Worm (Caenorhabditis elegans) whole organism, young adult: ENCODE results near the gene lron-4.

Experiments
- B0336.3 ChIP-seq: fragments of 200-800 bp; sonication (Bioruptor generic); IDR thresholded peaks from 2 replicates; pipeline ENCODE4 v1.3.6; 2022; ENCODE audit warnings: missing genetic modification characterization, missing compliant biosample characterization
- F22D6.2 ChIP-seq: sonication (generic microtip); optimal IDR thresholded peaks from 2 replicates; lab custom pipeline; 2016; ENCODE audit warnings: mild to moderate bottlenecking, missing genetic modification characterization, missing compliant biosample characterization
- F23B12.7 ChIP-seq: sonication (generic microtip); optimal IDR thresholded peaks from 2 replicates; lab custom pipeline; 2017; ENCODE audit warnings: missing genetic modification characterization, mild to moderate bottlenecking, missing compliant biosample characterization, antibody characterized with exemption, moderate library complexity; ENCODE audit not compliant: insufficient read depth
- F33H1.4 ChIP-seq: fragments of 200-800 bp; sonication (Bioruptor generic); IDR thresholded peaks from 2 replicates; pipeline ENCODE4 v1.3.6; 2022; ENCODE audit warnings: missing genetic modification reagents, missing genetic modification characterization, missing compliant biosample characterization
- F37B4.10 ChIP-seq: fragments of 200-800 bp; sonication (Bioruptor generic); IDR thresholded peaks from 2 replicates; pipeline ENCODE4 v1.3.6; 2022; ENCODE audit warnings: missing genetic modification characterization, missing compliant biosample characterization
- F52B5.7 ChIP-seq: sonication (generic microtip); optimal IDR thresholded peaks from 2 replicates; lab custom pipeline; 2016; ENCODE audit warnings: mild to moderate bottlenecking, missing genetic modification characterization, missing compliant biosample characterization
- K12H6.12 ChIP-seq: fragments of 200-800 bp; sonication (Bioruptor generic); optimal IDR thresholded peaks from 2 replicates; lab custom pipeline; 2018; ENCODE audit warnings: mild to moderate bottlenecking, missing genetic modification characterization, missing compliant biosample characterization
- T26A5.8 ChIP-seq: sonication (generic microtip); optimal IDR thresholded peaks from 2 replicates; lab custom pipeline; 2016; ENCODE audit warnings: missing genetic modification characterization, missing compliant biosample characterization
- Y53G8AR.9 ChIP-seq: fragments of 200-800 bp; sonication (Bioruptor generic); conservative IDR thresholded peaks from 2 replicates; pipeline ENCODE4 v1.3.6; 2022; ENCODE audit warnings: missing genetic modification reagents, missing genetic modification characterization, missing compliant biosample characterization
- ZK185.1 ChIP-seq: sonication (generic microtip); optimal IDR thresholded peaks from 2 replicates; lab custom pipeline; 2016; ENCODE audit warnings: mild to moderate bottlenecking, missing genetic modification characterization, missing compliant biosample characterization; ENCODE audit not compliant: poor library complexity, severe bottlenecking
- atf-7 ChIP-seq: sonication (generic microtip); optimal IDR thresholded peaks from 2 replicates; lab custom pipeline; 2017; ENCODE audit warnings: mild to moderate bottlenecking, missing genetic modification characterization, missing compliant biosample characterization
- attf-3 ChIP-seq: fragments of 200-800 bp; sonication (Bioruptor generic); conservative IDR thresholded peaks from 2 replicates; pipeline ENCODE4 v1.3.6; 2022; ENCODE audit warnings: missing genetic modification reagents, missing genetic modification characterization, missing compliant biosample characterization
- cebp-1 ChIP-seq, 2 experiments: fragments of 200-800 bp in 1 of 2; sonication (Bioruptor generic) in 1 of 2; sonication (generic microtip) in 1 of 2; IDR thresholded peaks in 1 of 2; optimal IDR thresholded peaks in 1 of 2; 2 replicates each; pipeline versions ENCODE4 v1.3.6 to Lab custom; 2017 to 2022; ENCODE audit warnings: missing compliant biosample characterization in 2 of 2, missing genetic modification characterization in 2 of 2, mild to moderate bottlenecking in 1 of 2, missing genetic modification reagents in 1 of 2, moderate library complexity in 1 of 2
- ceh-27 ChIP-seq: fragments of 200-800 bp; sonication (Bioruptor generic); optimal IDR thresholded peaks from 2 replicates; lab custom pipeline; 2018; ENCODE audit warnings: mild to moderate bottlenecking, missing genetic modification characterization, moderate library complexity, missing compliant biosample characterization
- chd-7 ChIP-seq: sonication (generic microtip); optimal IDR thresholded peaks from 2 replicates; lab custom pipeline; 2016; ENCODE audit warnings: mild to moderate bottlenecking, missing genetic modification characterization, moderate library complexity, missing compliant biosample characterization
- dox-1 ChIP-seq: fragments of 200-800 bp; sonication (Bioruptor generic); IDR thresholded peaks from 2 replicates; pipeline ENCODE4 v1.3.6; 2022; ENCODE audit warnings: missing genetic modification reagents, missing genetic modification characterization, missing compliant biosample characterization
- egl-44 ChIP-seq: fragments of 200-800 bp; sonication (Bioruptor generic); IDR thresholded peaks from 2 replicates; pipeline ENCODE4 v1.3.6; 2022; ENCODE audit warnings: missing genetic modification reagents, missing genetic modification characterization, missing compliant biosample characterization
- hmg-1.2 ChIP-seq: fragments of 200-800 bp; sonication (Bioruptor generic); IDR thresholded peaks from 2 replicates; pipeline ENCODE4 v1.3.6; 2022; ENCODE audit warnings: missing genetic modification reagents, missing genetic modification characterization, missing compliant biosample characterization
- let-526 ChIP-seq: fragments of 200-800 bp; sonication (Bioruptor generic); IDR thresholded peaks from 2 replicates; pipeline ENCODE4 v1.3.6; 2022; ENCODE audit warnings: missing genetic modification reagents, missing genetic modification characterization, missing compliant biosample characterization
- let-607 ChIP-seq, 2 experiments: fragments of 200-800 bp in 1 of 2; sonication (Bioruptor generic) in 1 of 2; sonication (generic microtip) in 1 of 2; optimal IDR thresholded peaks; 2 replicates each; lab custom pipeline; 2016 to 2018; ENCODE audit warnings: mild to moderate bottlenecking in 2 of 2, missing compliant biosample characterization in 2 of 2, missing genetic modification characterization in 2 of 2, moderate library complexity in 2 of 2, missing genotype in 1 of 2
- lin-35 ChIP-seq, 3 experiments: fragments of 150-350 bp in 2 of 3; sonication (generic microtip) in 1 of 3; optimal IDR thresholded peaks; 2 replicates each; lab custom pipeline; 2014 to 2018; ENCODE audit warnings: missing biosample characterization in 3 of 3, missing genetic modification characterization in 3 of 3, missing genetic modification reagents in 3 of 3
- lin-40 ChIP-seq: sonication (generic microtip); optimal IDR thresholded peaks from 2 replicates; lab custom pipeline; 2016; ENCODE audit warnings: missing genetic modification characterization, mild to moderate bottlenecking, missing compliant biosample characterization, missing genotype, missing genetic modification reagents
- nfya-1 ChIP-seq: sonication (generic microtip); optimal IDR thresholded peaks from 2 replicates; lab custom pipeline; 2017; ENCODE audit warnings: antibody characterized with exemption, missing compliant biosample characterization, missing genetic modification characterization, borderline replicate concordance; ENCODE audit not compliant: insufficient read depth
- nfya-2 ChIP-seq: fragments of 200-800 bp; sonication (Bioruptor generic); IDR thresholded peaks from 2 replicates; pipeline ENCODE4 v1.3.6; 2022; ENCODE audit warnings: missing genetic modification reagents, missing genetic modification characterization, missing compliant biosample characterization
- nfyb-1 ChIP-seq: fragments of 200-800 bp; sonication (Bioruptor generic); IDR thresholded peaks from 2 replicates; pipeline ENCODE4 v1.3.6; 2022; ENCODE audit warnings: missing genetic modification reagents, missing genetic modification characterization, missing compliant biosample characterization
- nhr-27 ChIP-seq: fragments of 200-800 bp; sonication (Bioruptor generic); optimal IDR thresholded peaks from 2 replicates; lab custom pipeline; 2018; ENCODE audit warnings: mild to moderate bottlenecking, missing genetic modification characterization, moderate library complexity, missing compliant biosample characterization
- repo-1 ChIP-seq: sonication (generic microtip); optimal IDR thresholded peaks from 2 replicates; lab custom pipeline; 2017; ENCODE audit warnings: mild to moderate bottlenecking, missing genetic modification characterization, missing compliant biosample characterization
- sea-2 ChIP-seq: fragments of 200-800 bp; sonication (Bioruptor generic); IDR thresholded peaks from 2 replicates; pipeline ENCODE4 v1.3.6; 2022; ENCODE audit warnings: missing genetic modification characterization, missing compliant biosample characterization
- snpc-1.3 ChIP-seq: sonication (generic microtip); optimal IDR thresholded peaks from 2 replicates; lab custom pipeline; 2017; ENCODE audit warnings: missing genetic modification characterization, mild to moderate bottlenecking, missing compliant biosample characterization, antibody characterized with exemption, moderate library complexity, missing genotype, missing genetic modification reagents; ENCODE audit not compliant: insufficient read depth
- tbp1 ChIP-seq: fragments of 200-800 bp; sonication (Bioruptor generic); optimal IDR thresholded peaks from 2 replicates; lab custom pipeline; 2018; ENCODE audit warnings: mild to moderate bottlenecking, missing genetic modification characterization, missing compliant biosample characterization
- zfh-2 ChIP-seq: fragments of 200-800 bp; sonication (Bioruptor generic); conservative IDR thresholded peaks from 2 replicates; pipeline ENCODE4 v1.3.6; 2022; ENCODE audit warnings: missing genetic modification reagents, missing genetic modification characterization, missing compliant biosample characterization
- ztf-22 ChIP-seq: fragments of 200-800 bp; sonication (Bioruptor generic); optimal IDR thresholded peaks from 2 replicates; lab custom pipeline; 2018; ENCODE audit warnings: mild to moderate bottlenecking, missing genetic modification characterization, moderate library complexity, missing compliant biosample characterization
- ztf-28 ChIP-seq: fragments of 200-800 bp; sonication (Bioruptor generic); IDR thresholded peaks from 2 replicates; pipeline ENCODE4 v1.3.6; 2022; ENCODE audit warnings: missing genetic modification reagents, missing genetic modification characterization, missing compliant biosample characterization

Gene lron-4

DNA sequence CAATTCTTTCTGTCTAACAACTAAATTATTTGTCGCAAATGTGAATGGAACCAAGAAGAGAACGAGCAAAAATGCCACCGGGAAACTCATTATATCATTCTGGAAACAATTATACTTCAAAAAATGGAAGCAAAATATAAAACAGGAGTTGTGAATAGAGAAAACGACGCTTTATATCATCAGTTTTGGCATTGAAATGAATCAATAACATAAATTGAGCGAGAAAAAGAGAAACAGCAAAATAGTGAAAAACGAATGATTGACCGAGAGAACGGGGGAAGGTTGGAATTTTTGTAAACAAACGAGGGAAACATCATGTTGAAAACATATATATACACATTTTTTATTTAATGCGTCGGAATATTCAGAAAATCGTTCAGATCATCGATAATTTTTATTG lies 24.9 kb upstream of the lron-4 start, which contains the start of gene ctns-1:
ctns-1 (minus strand) TSS at position 101 of the 400 bp plus-strand sequence.
- TF ChIP-seq F37B4.10 (GFP tag; lab: Robert Waterston, UW): no peak

DNA sequence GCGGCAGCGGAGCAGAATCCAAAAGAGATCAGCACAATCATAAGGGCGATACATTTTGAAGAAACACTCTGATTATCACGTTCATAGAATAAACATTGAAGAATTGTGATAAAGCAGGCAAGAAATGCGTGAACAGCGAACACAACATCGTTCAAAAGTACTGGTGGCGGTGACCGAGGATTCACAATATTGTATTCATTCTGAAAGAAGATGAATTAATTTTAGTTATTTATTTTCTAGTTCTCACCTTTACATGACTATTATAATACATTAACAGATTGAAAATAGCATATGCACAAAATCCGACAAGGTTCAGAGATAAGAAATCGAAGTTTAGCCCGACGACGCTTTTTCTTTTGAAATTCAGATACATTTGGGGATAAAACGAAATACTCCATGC lies 24.0 kb upstream of the lron-4 start:
- TF ChIP-seq repo-1 (tag; lab: Kevin White, UChicago): peak; percentile 16
- no peak for TF ChIP-seq T26A5.8 (tag; lab: Kevin White, UChicago)
- TF ChIP-seq nfya-2 (GFP tag; lab: Robert Waterston, UW): no peak
- TF ChIP-seq B0336.3 (GFP tag; lab: Robert Waterston, UW): no peak
- TF ChIP-seq atf-7 (tag; lab: Kevin White, UChicago): no peak
- no peak for TF ChIP-seq lin-35 (GFP tag; optimal IDR thresholded peaks at IDR 0.05; lab: Kevin White, UChicago)
- no peak for TF ChIP-seq nhr-27
- TF ChIP-seq, all 124 proteins: peak for 1

DNA sequence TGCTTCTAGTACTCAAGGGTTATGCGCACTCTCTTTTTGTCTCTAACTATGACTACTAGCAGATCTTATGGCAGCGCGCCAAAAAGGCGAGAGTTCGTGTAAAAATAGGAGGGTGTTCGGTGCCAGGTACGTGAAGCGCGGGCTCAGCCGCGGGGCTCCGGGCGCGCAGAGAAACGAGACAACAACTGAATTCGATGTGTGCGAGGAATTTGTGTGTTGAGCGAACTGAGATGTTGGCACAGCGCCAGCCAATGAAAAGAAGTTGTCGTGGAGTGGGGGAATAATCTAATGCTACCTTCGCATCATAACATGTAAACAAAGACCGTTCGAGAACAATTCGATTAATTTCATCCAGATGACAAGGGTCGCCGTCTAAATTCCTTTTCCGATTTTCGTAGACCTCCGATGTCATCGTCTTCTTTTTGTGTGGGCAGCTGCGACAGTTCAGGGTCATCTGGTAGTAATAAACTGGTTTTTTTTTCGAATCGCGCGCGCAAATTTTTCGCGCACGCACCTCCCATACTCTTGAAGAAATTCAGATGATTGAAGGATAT lies 19.5 kb upstream of the lron-4 start:
- TF ChIP-seq tbp1 (GFP tag; lab: Kevin White, UChicago): no peak
- TF ChIP-seq lin-40 (tag; lab: Kevin White, UChicago): no peak
- TF ChIP-seq nhr-27: peak; percentile 20
- peak; percentile 54; the same call in 1 of the 2 replicates for TF ChIP-seq hmg-1.2 (GFP tag; lab: Robert Waterston, UW)
- peak; percentile 80 for TF ChIP-seq zfh-2 (GFP tag; lab: Robert Waterston, UW)
- TF ChIP-seq ztf-22 (GFP tag; lab: Kevin White, UChicago): peak; percentile 44
- no peak for TF ChIP-seq cebp-1 (GFP tag; IDR thresholded peaks at IDR 0.05; lab: Robert Waterston, UW)
- peak; percentile 51 for TF ChIP-seq cebp-1 (tag; optimal IDR thresholded peaks at IDR 0.05; lab: Kevin White, UChicago)
- 0 out of 2 replicates have a peak, but pooled peaks have one; percentile 18 for TF ChIP-seq Y53G8AR.9 (GFP tag; lab: Robert Waterston, UW)
- TF ChIP-seq lin-35 (GFP tag; optimal IDR thresholded peaks at IDR 0.05; lab: Kevin White, UChicago): peak in 1 of 3 experiments; percentile 29
- TF ChIP-seq egl-44: 0 out of 2 replicates have a peak, but pooled peaks have one; percentile 20
- no peak for TF ChIP-seq ztf-28 (GFP tag; lab: Robert Waterston, UW)
- TF ChIP-seq attf-3 (GFP tag; lab: Robert Waterston, UW): peak; percentile 54; the same call in 1 of the 2 replicates
- TF ChIP-seq F33H1.4 (GFP tag; lab: Robert Waterston, UW): no peak
- TF ChIP-seq repo-1 (tag; lab: Kevin White, UChicago): peak; percentile 18
- no peak for TF ChIP-seq let-526 (GFP tag; lab: Robert Waterston, UW)
- TF ChIP-seq nfya-1 (tag; lab: Kevin White, UChicago): no peak
- TF ChIP-seq F23B12.7 (tag; lab: Kevin White, UChicago): no peak
- TF ChIP-seq snpc-1.3 (tag; lab: Kevin White, UChicago): no peak
- TF ChIP-seq dox-1: no peak
- peak; percentile 28 for TF ChIP-seq ceh-27 (GFP tag; lab: Kevin White, UChicago)
- peak; percentile 39 for TF ChIP-seq F52B5.7
- TF ChIP-seq nfyb-1 (GFP tag; lab: Robert Waterston, UW): 0 out of 2 replicates have a peak, but pooled peaks have one; percentile 63
- TF ChIP-seq chd-7 (tag; lab: Kevin White, UChicago): peak; percentile 54
- TF ChIP-seq sea-2: no peak
- peak; percentile 72 for TF ChIP-seq K12H6.12 (tag; lab: Kevin White, UChicago)
- no peak for TF ChIP-seq ZK185.1

DNA sequence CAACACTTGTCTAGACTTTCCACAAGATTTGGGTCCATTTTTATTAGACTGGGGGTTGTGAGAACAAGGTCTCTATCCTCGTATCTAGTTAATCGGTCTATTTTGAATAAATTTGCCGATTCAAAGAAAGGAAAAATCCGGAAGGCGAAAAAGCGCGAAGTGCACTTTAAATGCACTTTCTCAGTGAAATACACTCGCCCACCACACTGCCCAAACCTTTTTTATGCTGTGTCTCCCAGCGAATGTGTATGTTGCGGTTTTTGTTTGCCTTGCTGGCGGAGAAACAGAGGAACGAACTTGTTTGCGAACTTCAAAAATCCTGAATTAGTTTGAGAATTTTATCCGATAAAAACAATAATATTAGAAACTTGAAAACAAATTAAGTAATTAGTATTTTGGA lies 18.8 kb upstream of the lron-4 start:
- TF ChIP-seq let-607 (tag; optimal IDR thresholded peaks at IDR 0.05; lab: Kevin White, UChicago) (no peak), cebp-1 (GFP tag; IDR thresholded peaks at IDR 0.05; lab: Robert Waterston, UW) (no peak), cebp-1 (tag; optimal IDR thresholded peaks at IDR 0.05; lab: Kevin White, UChicago) (peak; percentile 28), hmg-1.2 (GFP tag; lab: Robert Waterston, UW) (0 out of 2 replicates have a peak, but pooled peaks have one; percentile 5), dox-1 (0 out of 2 replicates have a peak, but pooled peaks have one; percentile 11), F22D6.2 (no peak)
- TF ChIP-seq, all 124 proteins: peak for 3
